Worm (Caenorhabditis elegans) whole organism, midembryonic: Measurements from ENCODE around the gene C04E6.5.

Experiments
- T22C8.4 ChIP-seq: fragments of 200-800 bp; sonication (Bioruptor generic); IDR thresholded peaks from 2 replicates; pipeline ENCODE4 v1.3.6; 2022; ENCODE audit warnings: missing genetic modification characterization, missing compliant biosample characterization
- cog-1 ChIP-seq: sonication (generic microtip); optimal IDR thresholded peaks from 2 replicates; lab custom pipeline; 2016; ENCODE audit warnings: missing genetic modification characterization, missing compliant biosample characterization
- flt-1 ChIP-seq: fragments of 200-800 bp; sonication (Bioruptor generic); IDR thresholded peaks from 2 replicates; pipeline ENCODE4 v1.3.6; 2022; ENCODE audit warnings: missing genetic modification characterization, missing compliant biosample characterization
- klf-2 ChIP-seq: fragments of 200-800 bp; sonication (Bioruptor generic); conservative IDR thresholded peaks from 2 replicates; pipeline ENCODE4 v1.3.6; 2022; ENCODE audit warnings: missing genetic modification reagents, missing genetic modification characterization, missing compliant biosample characterization
- med-1 ChIP-seq: sonication (generic microtip); optimal IDR thresholded peaks from 2 replicates; lab custom pipeline; 2017; ENCODE audit warnings: missing genetic modification characterization, mild to moderate bottlenecking, missing compliant biosample characterization, antibody characterized with exemption, missing genetic modification reagents; ENCODE audit not compliant: insufficient read depth
- ref-1 ChIP-seq: fragments of 200-800 bp; sonication (Bioruptor generic); conservative IDR thresholded peaks from 2 replicates; pipeline ENCODE4 v1.3.6; 2022; ENCODE audit warnings: missing genetic modification reagents, missing genetic modification characterization, missing compliant biosample characterization
- tab-1 ChIP-seq: fragments of 200-800 bp; sonication (Bioruptor generic); IDR thresholded peaks from 2 replicates; pipeline ENCODE4 v1.3.6; 2022; ENCODE audit warnings: missing genetic modification characterization, missing compliant biosample characterization
- ztf-23 ChIP-seq: fragments of 200-800 bp; sonication (Bioruptor generic); IDR thresholded peaks from 2 replicates; pipeline ENCODE4 v1.3.6; 2022; ENCODE audit warnings: missing genetic modification reagents, missing genetic modification characterization, missing compliant biosample characterization
- ztf-29 ChIP-seq: fragments of 200-800 bp; sonication (Bioruptor generic); IDR thresholded peaks from 2 replicates; pipeline ENCODE4 v1.3.6; 2022; ENCODE audit warnings: missing genetic modification reagents, missing genetic modification characterization, missing compliant biosample characterization

The C04E6.5 gene

DNA sequence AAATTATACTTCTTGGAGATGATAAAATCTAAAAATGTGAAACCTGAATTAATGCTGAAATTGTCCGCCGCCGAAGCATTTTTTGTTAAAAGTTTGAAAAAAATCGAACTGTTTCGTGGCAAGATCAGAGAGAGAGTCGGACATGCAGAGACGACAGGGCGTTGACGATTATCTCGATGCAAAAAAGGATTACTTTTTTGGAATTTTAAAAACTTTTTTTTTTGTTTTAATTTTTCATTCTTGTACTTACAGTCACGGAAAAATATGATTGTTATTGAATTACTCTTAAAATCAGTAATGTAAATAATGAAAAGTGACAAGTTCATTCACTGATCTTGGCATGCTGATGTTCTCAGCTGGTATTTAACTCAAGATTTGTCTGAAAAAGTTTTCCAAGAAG, 34.8 kb downstream of the C04E6.5 start, which contains the start of the genes M03F8.5 and M03F8.7:
TSS of gene M03F8.5 (minus strand) at position 101 of the 400 bp plus-strand sequence.
TSS of gene M03F8.7 (plus strand) at position 249 of the 400 bp plus-strand sequence.
- no peak for TF ChIP-seq cog-1 (tag; lab: Kevin White, UChicago)
- TF ChIP-seq T22C8.4 (GFP tag; lab: Robert Waterston, UW), result no peak

DNA sequence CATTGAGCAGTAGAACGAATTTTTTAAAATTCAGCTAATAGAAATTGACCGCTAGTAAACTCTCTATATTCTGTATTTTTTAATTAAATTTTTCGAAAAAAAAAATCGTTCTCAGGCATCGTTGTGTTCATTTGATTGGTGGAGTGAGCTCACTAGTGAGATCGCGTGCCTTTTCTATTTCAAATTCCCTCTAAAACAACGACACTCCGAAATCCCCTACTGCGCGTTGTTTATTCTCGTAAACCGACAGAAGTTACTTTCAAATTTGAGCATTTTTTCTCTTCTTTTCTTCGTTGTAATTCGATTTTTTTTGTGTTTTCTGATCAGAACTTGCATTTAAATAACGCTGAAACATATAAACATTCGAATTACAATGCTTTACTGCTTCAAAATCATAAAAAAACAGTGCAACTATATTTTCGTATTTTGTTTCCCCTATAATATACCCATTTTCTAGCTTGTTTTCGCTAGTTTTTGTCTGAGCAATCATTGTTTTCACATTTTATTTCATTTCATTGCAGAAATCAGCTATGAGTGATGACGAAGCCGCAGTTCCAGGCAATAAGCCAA, 37.7 kb downstream of the C04E6.5 start, which contains the start of gene syf-3:
TSS of gene syf-3 (plus strand) at position 520 of the 570 bp plus-strand sequence.
- TF ChIP-seq ztf-29 (no peak), med-1 (no peak), ztf-23 (GFP tag; lab: Robert Waterston, UW) (no peak), cog-1 (tag; lab: Kevin White, UChicago) (no peak), klf-2 (GFP tag; lab: Robert Waterston, UW) (no peak), tab-1 (GFP tag; lab: Robert Waterston, UW) (no peak), ref-1 (GFP tag; lab: Robert Waterston, UW) (no peak), T22C8.4 (GFP tag; lab: Robert Waterston, UW) (no peak), flt-1 (GFP tag; lab: Robert Waterston, UW) (no peak)

DNA sequence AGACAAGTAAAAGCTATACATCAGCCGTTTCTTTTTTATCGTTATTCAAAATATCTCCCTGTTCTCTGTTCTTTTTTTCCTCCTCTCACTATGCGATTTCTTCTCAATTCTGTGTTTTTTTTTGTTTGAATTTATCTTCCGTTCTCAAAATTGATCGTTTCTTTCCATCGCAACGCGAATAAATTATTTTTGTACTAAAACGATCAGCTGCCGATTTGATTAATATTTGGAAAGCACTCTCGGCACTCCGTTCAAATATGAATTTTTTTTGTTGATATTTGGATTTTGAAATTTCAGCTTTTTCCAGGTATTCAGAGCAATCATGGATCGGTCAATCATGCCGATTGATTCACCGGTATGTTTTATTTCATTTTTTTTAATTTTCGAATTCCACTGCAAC, 41.2 kb downstream of the C04E6.5 start, which contains the start of gene pst-1:
TSS of gene pst-1 (plus strand) at position 301 of the 400 bp plus-strand sequence.
- TF ChIP-seq med-1 (no peak), T22C8.4 (GFP tag; lab: Robert Waterston, UW) (no peak), ztf-29 (no peak), ztf-23 (GFP tag; lab: Robert Waterston, UW) (no peak), klf-2 (GFP tag; lab: Robert Waterston, UW) (no peak), ref-1 (GFP tag; lab: Robert Waterston, UW) (no peak), tab-1 (GFP tag; lab: Robert Waterston, UW) (no peak), flt-1 (GFP tag; lab: Robert Waterston, UW) (no peak), cog-1 (tag; lab: Kevin White, UChicago) (no peak)

DNA sequence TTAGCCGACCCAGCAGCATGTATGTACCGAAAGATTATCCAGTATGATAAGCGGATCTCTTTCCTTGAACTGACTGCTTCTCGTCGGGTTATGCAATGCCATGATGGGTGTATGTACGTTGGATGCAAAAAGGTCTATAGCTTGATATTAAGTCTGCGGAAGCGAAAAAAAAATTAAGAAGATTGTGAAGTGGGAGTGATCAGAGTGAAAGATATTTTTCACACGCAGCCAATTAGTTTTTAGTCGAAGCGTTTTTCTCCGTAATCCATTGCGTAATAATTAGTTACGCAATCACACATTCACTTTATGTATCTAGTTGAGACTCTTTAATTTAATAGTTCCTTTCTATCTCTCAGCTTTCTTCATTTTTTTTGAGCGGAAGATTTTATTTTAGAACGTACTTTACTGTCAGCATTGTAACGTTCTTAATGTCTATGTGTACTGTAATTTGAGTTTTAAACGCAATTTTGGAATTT, 47.8 kb downstream of the C04E6.5 start:
- TF ChIP-seq ztf-29 (no peak), klf-2 (GFP tag; lab: Robert Waterston, UW) (no peak), tab-1 (GFP tag; lab: Robert Waterston, UW) (no peak), med-1 (no peak), ztf-23 (GFP tag; lab: Robert Waterston, UW) (no peak), flt-1 (GFP tag; lab: Robert Waterston, UW) (no peak), ref-1 (GFP tag; lab: Robert Waterston, UW) (no peak), cog-1 (tag; lab: Kevin White, UChicago) (no peak), T22C8.4 (GFP tag; lab: Robert Waterston, UW) (no peak)

DNA sequence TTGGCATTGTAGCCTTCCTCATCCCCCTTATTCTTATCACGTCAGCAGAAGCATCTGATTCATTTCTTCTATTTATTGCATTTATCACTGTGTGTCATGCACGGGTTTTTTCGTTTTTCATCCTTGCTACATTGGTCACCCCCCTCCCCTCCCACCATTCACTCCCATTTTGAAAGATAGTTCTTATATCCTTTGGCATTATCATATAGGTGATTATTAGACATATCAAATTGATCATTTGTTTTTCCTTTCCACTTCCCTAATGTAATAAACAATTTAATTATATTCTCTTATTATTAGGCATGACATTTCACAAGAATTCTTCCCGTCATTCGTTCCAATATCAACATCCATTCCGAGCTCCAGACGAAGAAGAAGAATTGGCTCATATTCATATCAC, 49.2 kb downstream of the C04E6.5 start, which contains the start of gene M03F8.1:
TSS of gene M03F8.1 (plus strand) at position 301 of the 400 bp plus-strand sequence.
- TF ChIP-seq ztf-23 (GFP tag; lab: Robert Waterston, UW), result no peak
- TF ChIP-seq T22C8.4 (GFP tag; lab: Robert Waterston, UW), result no peak
- TF ChIP-seq ref-1 (GFP tag; lab: Robert Waterston, UW), result no peak
- no peak for TF ChIP-seq tab-1 (GFP tag; lab: Robert Waterston, UW)
- no peak for TF ChIP-seq med-1
- no peak for TF ChIP-seq flt-1 (GFP tag; lab: Robert Waterston, UW)
- no peak for TF ChIP-seq ztf-29
- TF ChIP-seq klf-2 (GFP tag; lab: Robert Waterston, UW), result no peak
- TF ChIP-seq cog-1 (tag; lab: Kevin White, UChicago), result no peak

DNA sequence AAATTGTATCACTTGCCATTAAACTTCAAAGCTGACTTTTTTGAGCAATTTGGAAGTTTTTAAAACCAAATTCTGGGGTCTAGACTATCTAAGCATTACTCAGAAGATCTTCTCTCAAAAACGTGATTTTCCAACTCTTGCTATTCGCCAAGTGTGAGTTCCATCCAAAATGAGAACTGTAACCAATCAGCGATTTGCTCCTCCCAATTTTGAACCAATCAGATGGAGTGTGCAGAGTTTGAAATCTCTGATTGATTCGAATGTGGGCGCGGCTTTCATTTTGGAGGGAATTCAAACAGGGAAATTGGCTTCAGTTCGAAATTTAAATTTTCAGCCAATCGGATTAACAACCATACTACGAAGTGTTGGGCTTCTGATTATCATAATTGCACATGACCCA, 51.2 kb downstream of the C04E6.5 start:
- TF ChIP-seq ref-1 (GFP tag; lab: Robert Waterston, UW) (no peak), T22C8.4 (GFP tag; lab: Robert Waterston, UW) (no peak), klf-2 (GFP tag; lab: Robert Waterston, UW) (no peak)
